Worm (Caenorhabditis elegans) whole organism, late embryonic: ENCODE measurements around the gene tre-2.

Source experiments
- C08G9.2 ChIP-seq: sonication (generic microtip); optimal IDR thresholded peaks from 2 replicates; lab custom pipeline; 2016; ENCODE audit warnings: mild to moderate bottlenecking, missing genetic modification characterization, moderate library complexity, missing compliant biosample characterization
- F13H6.1 ChIP-seq: sonication (generic microtip); optimal IDR thresholded peaks from 2 replicates; lab custom pipeline; 2016; ENCODE audit warnings: missing genetic modification characterization, missing compliant biosample characterization
- K02D7.2 ChIP-seq: sonication (generic microtip); optimal IDR thresholded peaks from 2 replicates; lab custom pipeline; 2017; ENCODE audit warnings: mild to moderate bottlenecking, missing genetic modification characterization, missing compliant biosample characterization
- K09A11.1 ChIP-seq: sonication (generic microtip); optimal IDR thresholded peaks from 2 replicates; lab custom pipeline; 2017; ENCODE audit warnings: antibody characterized with exemption, mild to moderate bottlenecking, missing genetic modification characterization, missing compliant biosample characterization; ENCODE audit not compliant: insufficient read depth
- Y22D7AL.16 ChIP-seq: sonication (generic microtip); optimal IDR thresholded peaks from 2 replicates; lab custom pipeline; 2016; ENCODE audit warnings: missing genetic modification characterization, missing compliant biosample characterization
- ama-1 ChIP-seq: fragments of 150-350 bp; optimal IDR thresholded peaks from 2 replicates; lab custom pipeline; 2014
- ceh-18 ChIP-seq: sonication (generic microtip); optimal IDR thresholded peaks from 2 replicates; lab custom pipeline; 2016; ENCODE audit warnings: missing genetic modification characterization, missing compliant biosample characterization
- ceh-2 ChIP-seq: sonication (generic microtip); optimal IDR thresholded peaks from 2 replicates; lab custom pipeline; 2016; ENCODE audit warnings: missing genotype, missing genetic modification characterization, missing compliant biosample characterization
- ceh-22 ChIP-seq: sonication (generic microtip); optimal IDR thresholded peaks from 2 replicates; lab custom pipeline; 2017; ENCODE audit warnings: missing biosample characterization, missing genetic modification characterization
- ceh-30 ChIP-seq: fragments of 150-350 bp; optimal IDR thresholded peaks from 2 replicates; lab custom pipeline; 2014; ENCODE audit warnings: missing biosample characterization, missing genetic modification characterization
- ceh-6 ChIP-seq: fragments of 200-800 bp; sonication (Bioruptor generic); optimal IDR thresholded peaks from 2 replicates; lab custom pipeline; 2018; ENCODE audit warnings: mild to moderate bottlenecking, missing genetic modification characterization, missing compliant biosample characterization
- che-1 ChIP-seq: sonication (generic microtip); optimal IDR thresholded peaks from 2 replicates; lab custom pipeline; 2016; ENCODE audit warnings: mild to moderate bottlenecking, missing genetic modification characterization, missing compliant biosample characterization
- dmd-4 ChIP-seq: sonication (generic microtip); optimal IDR thresholded peaks from 2 replicates; lab custom pipeline; 2016; ENCODE audit warnings: borderline replicate concordance, missing genetic modification characterization, missing compliant biosample characterization
- elt-2 ChIP-seq: sonication (generic microtip); optimal IDR thresholded peaks from 2 replicates; lab custom pipeline; 2016; ENCODE audit warnings: missing genetic modification reagents, missing genetic modification characterization, missing compliant biosample characterization
- elt-4 ChIP-seq: sonication (generic microtip); optimal IDR thresholded peaks from 2 replicates; lab custom pipeline; 2016; ENCODE audit warnings: missing genetic modification characterization, missing compliant biosample characterization
- eyg-1 ChIP-seq: sonication (generic microtip); optimal IDR thresholded peaks from 2 replicates; lab custom pipeline; 2016; ENCODE audit warnings: missing genotype, missing genetic modification characterization, missing compliant biosample characterization
- fax-1 ChIP-seq: sonication (generic microtip); optimal IDR thresholded peaks from 2 replicates; lab custom pipeline; 2016; ENCODE audit warnings: missing genotype, missing genetic modification characterization, missing compliant biosample characterization
- fkh-6 ChIP-seq: sonication (generic microtip); optimal IDR thresholded peaks from 2 replicates; lab custom pipeline; 2016; ENCODE audit warnings: missing genetic modification characterization, missing compliant biosample characterization
- hlh-30 ChIP-seq: sonication (generic microtip); optimal IDR thresholded peaks from 2 replicates; lab custom pipeline; 2017; ENCODE audit warnings: antibody characterized with exemption, missing genetic modification characterization, missing compliant biosample characterization; ENCODE audit not compliant: insufficient read depth
- hlh-6 ChIP-seq: sonication (generic microtip); optimal IDR thresholded peaks from 2 replicates; lab custom pipeline; 2016; ENCODE audit warnings: missing genotype, missing genetic modification characterization, missing compliant biosample characterization
- lim-6 ChIP-seq: sonication (generic microtip); optimal IDR thresholded peaks from 2 replicates; lab custom pipeline; 2016; ENCODE audit warnings: missing genetic modification characterization, missing compliant biosample characterization
- lin-11 ChIP-seq: fragments of 200-800 bp; sonication (Bioruptor generic); optimal IDR thresholded peaks from 2 replicates; lab custom pipeline; 2018; ENCODE audit warnings: mild to moderate bottlenecking, missing genetic modification characterization, missing compliant biosample characterization
- mec-3 ChIP-seq: sonication (generic microtip); optimal IDR thresholded peaks from 2 replicates; lab custom pipeline; 2016; ENCODE audit warnings: borderline replicate concordance, missing genetic modification characterization, missing compliant biosample characterization
- nhr-11 ChIP-seq: fragments of 150-350 bp; optimal IDR thresholded peaks from 2 replicates; lab custom pipeline; 2014; ENCODE audit warnings: missing biosample characterization, missing genetic modification characterization
- odd-2 ChIP-seq: sonication (generic microtip); optimal IDR thresholded peaks from 2 replicates; lab custom pipeline; 2017; ENCODE audit warnings: antibody characterized with exemption, mild to moderate bottlenecking, missing genetic modification characterization, missing compliant biosample characterization
- pag-3 ChIP-seq: sonication (generic microtip); optimal IDR thresholded peaks from 2 replicates; lab custom pipeline; 2016; ENCODE audit warnings: missing compliant biosample characterization, missing genetic modification characterization, borderline replicate concordance
- pax-1 ChIP-seq: fragments of 150-350 bp; optimal IDR thresholded peaks from 2 replicates; lab custom pipeline; 2014; ENCODE audit warnings: missing biosample characterization, missing genetic modification characterization
- pros-1 ChIP-seq: fragments of 150-350 bp; optimal IDR thresholded peaks from 2 replicates; lab custom pipeline; 2014; ENCODE audit warnings: missing biosample characterization, missing genetic modification reagents, missing genetic modification characterization
- rnt-1 ChIP-seq: sonication (generic microtip); optimal IDR thresholded peaks from 2 replicates; lab custom pipeline; 2016; ENCODE audit warnings: missing genetic modification characterization, missing compliant biosample characterization
- sdc-2 ChIP-seq: sonication (generic microtip); optimal IDR thresholded peaks from 2 replicates; lab custom pipeline; 2016; ENCODE audit warnings: missing genotype, missing genetic modification characterization, missing compliant biosample characterization
- tbx-7 ChIP-seq: sonication (generic microtip); optimal IDR thresholded peaks from 2 replicates; lab custom pipeline; 2016; ENCODE audit warnings: missing genotype, missing genetic modification characterization, missing compliant biosample characterization
- ttx-3 ChIP-seq: sonication (generic microtip); optimal IDR thresholded peaks from 2 replicates; lab custom pipeline; 2016; ENCODE audit warnings: missing genetic modification reagents, missing genetic modification characterization, missing compliant biosample characterization
- unc-42 ChIP-seq: sonication (generic microtip); optimal IDR thresholded peaks from 2 replicates; lab custom pipeline; 2016; ENCODE audit warnings: missing genotype, missing genetic modification characterization, missing compliant biosample characterization
- unc-55 ChIP-seq: sonication (generic microtip); optimal IDR thresholded peaks from 2 replicates; lab custom pipeline; 2017; ENCODE audit warnings: missing biosample characterization, missing genetic modification reagents, missing genetic modification characterization
- unc-86 ChIP-seq: sonication (generic microtip); optimal IDR thresholded peaks from 2 replicates; lab custom pipeline; 2016; ENCODE audit warnings: missing genetic modification characterization, missing compliant biosample characterization

Gene tre-2

DNA sequence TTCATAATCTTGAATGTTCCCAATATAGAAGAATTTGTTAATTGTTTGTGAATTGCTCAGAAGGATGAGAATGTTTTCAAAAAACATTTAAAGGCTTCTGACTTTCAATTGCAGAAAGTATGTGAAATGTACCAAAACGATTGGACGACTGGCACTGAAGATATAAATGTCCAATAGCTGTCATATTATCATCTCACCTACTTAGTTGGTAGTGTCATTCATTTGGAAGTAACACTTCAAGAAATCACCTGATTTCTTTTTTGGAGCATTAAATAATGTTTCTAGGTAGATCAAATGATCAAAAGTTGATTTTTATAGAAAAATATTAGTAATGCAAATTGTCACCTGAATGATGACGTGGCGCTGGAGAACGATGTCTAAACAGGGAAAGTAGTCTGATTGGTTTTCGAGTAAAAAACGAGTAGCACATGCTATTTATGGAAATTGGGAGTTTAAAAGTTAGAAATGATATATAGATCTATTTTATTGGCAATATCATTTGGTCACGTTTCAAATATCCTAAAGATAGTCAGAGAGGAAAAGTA is 3.5 kb downstream of the tre-2 start:
- no peak for TF ChIP-seq unc-86 (tag; lab: Kevin White, UChicago)
- TF ChIP-seq ceh-22 (tag; lab: Kevin White, UChicago) = no peak
- TF ChIP-seq fax-1 (tag; lab: Kevin White, UChicago) = no peak
- TF ChIP-seq ceh-30 (tag; lab: Kevin White, UChicago) = no peak
- no peak for TF ChIP-seq rnt-1 (tag; lab: Kevin White, UChicago)
- TF ChIP-seq lim-6 = no peak
- TF ChIP-seq tbx-7 = no peak
- no peak for TF ChIP-seq pros-1 (tag; lab: Kevin White, UChicago)
- TF ChIP-seq ttx-3 (tag; lab: Kevin White, UChicago) = no peak
- no peak for TF ChIP-seq che-1 (tag; lab: Kevin White, UChicago)
- TF ChIP-seq hlh-6 (tag; lab: Kevin White, UChicago) = no peak
- TF ChIP-seq eyg-1 = no peak
- TF ChIP-seq elt-4 (tag; lab: Kevin White, UChicago) = no peak
- no peak for TF ChIP-seq K09A11.1
- no peak for TF ChIP-seq dmd-4 (tag; lab: Kevin White, UChicago)
- TF ChIP-seq sdc-2 (tag; lab: Kevin White, UChicago) = no peak
- no peak for TF ChIP-seq ceh-6 (GFP tag; lab: Kevin White, UChicago)
- TF ChIP-seq pag-3 (tag; lab: Kevin White, UChicago) = no peak
- no peak for TF ChIP-seq unc-42

ce11 chrIV:6878912-6879554 is 4.2 kb downstream of the tre-2 start:
- TF ChIP-seq lin-11 (tag; lab: Kevin White, UChicago) (no peak), ceh-18 (tag; lab: Kevin White, UChicago) (peak; percentile 64)

ce11 chrIV:6872958-6873357 is 10.3 kb downstream of the tre-2 start, which contains the start of gene srx-19:
TSS of gene srx-19 (plus strand) at chrIV:6873258.
- TF ChIP-seq elt-2 (tag; lab: Kevin White, UChicago) (no peak), unc-55 (GFP tag; lab: Kevin White, UChicago) (no peak), elt-4 (tag; lab: Kevin White, UChicago) (no peak), ceh-2 (no peak), unc-42 (no peak)
- TF ChIP-seq, all 69 proteins: peak for 0

- no peak for TF ChIP-seq eyg-1
- TF ChIP-seq pax-1 (tag; lab: Kevin White, UChicago) = no peak
- no peak for TF ChIP-seq K02D7.2 (tag; lab: Kevin White, UChicago)
- TF ChIP-seq nhr-11 = no peak
- TF ChIP-seq pag-3 (tag; lab: Kevin White, UChicago) = no peak
- no peak for TF ChIP-seq ama-1 (lab: Kevin White, UChicago)
- no peak for TF ChIP-seq hlh-30 (tag; lab: Kevin White, UChicago)
- TF ChIP-seq sdc-2 (tag; lab: Kevin White, UChicago) = no peak
- no peak for TF ChIP-seq tbx-7
- no peak for TF ChIP-seq odd-2
- no peak for TF ChIP-seq F13H6.1
- no peak for TF ChIP-seq C08G9.2 (tag; lab: Kevin White, UChicago)
- no peak for TF ChIP-seq mec-3 (tag; lab: Kevin White, UChicago)
- TF ChIP-seq fkh-6 = no peak
- TF ChIP-seq lim-6 = no peak
- TF ChIP-seq ttx-3 (tag; lab: Kevin White, UChicago) = no peak
- no peak for TF ChIP-seq Y22D7AL.16 (tag; lab: Kevin White, UChicago)
Measured at ce11 chrIV:6867791-6868190, 15.5 kb downstream of the tre-2 start, which contains the start of gene srx-20. TSS of gene srx-20 (plus strand) at chrIV:6868091.
